Fruit fly (Drosophila melanogaster): Measurements from ENCODE around the gene CG16781.
A peak's percentile ranks its signal among the peaks of the same experiment; 100 is the strongest.

The CG16781 gene

dm6 chrX:3432928-3433327, 30.9 kb downstream of the CG16781 start (continued):
- TF ChIP-seq ac (GFP tag; optimal IDR thresholded peaks at IDR 0.05) (no peak), Med (GFP tag) (peak; percentile 89), CG11560 (tag; IDR thresholded peaks at IDR 0.05) (no peak), CG4617 (GFP tag; optimal IDR thresholded peaks at IDR 0.05; ENCODE audit: borderline replicate concordance) (no peak), CG3407 (GFP tag; optimal IDR thresholded peaks at IDR 0.05) (no peak), CG18011 (GFP tag; optimal IDR thresholded peaks at IDR 0.05) (no peak), shn (GFP tag; optimal IDR thresholded peaks at IDR 0.05) (peak; percentile 49), vvl (GFP tag; IDR thresholded peaks at IDR 0.05) (peak; percentile 60), gro (GFP tag; optimal IDR thresholded peaks at IDR 0.05) (peak; percentile 30), CG10366 (GFP tag; IDR thresholded peaks at IDR 0.05) (peak; percentile 66), Poxn (GFP tag; IDR thresholded peaks at IDR 0.05) (no peak), Sox102F (GFP tag; optimal IDR thresholded peaks at IDR 0.05) (peak; percentile 73), CG42726 (GFP tag; IDR thresholded peaks at IDR 0.05; ENCODE audit: partially characterized antibody) (no peak), Ptx1 (GFP tag; IDR thresholded peaks at IDR 0.05) (peak; percentile 51), jigr1 (GFP tag; IDR thresholded peaks at IDR 0.05) (no peak), D (optimal IDR thresholded peaks at IDR 0.05) (no peak), D (GFP tag; optimal IDR thresholded peaks at IDR 0.05) (no peak), crc (GFP tag; optimal IDR thresholded peaks at IDR 0.05) (no peak), Antp (GFP tag; optimal IDR thresholded peaks at IDR 0.05) (peak; percentile 24), CG16863 (GFP tag; optimal IDR thresholded peaks at IDR 0.05) (peak; percentile 5), CG7556 (GFP tag; optimal IDR thresholded peaks at IDR 0.05) (peak; percentile 8), CG5180 (GFP tag; optimal IDR thresholded peaks at IDR 0.05) (no peak), lilli (GFP tag; optimal IDR thresholded peaks at IDR 0.05) (peak; percentile 39), CG9609 (GFP tag; optimal IDR thresholded peaks at IDR 0.05) (no peak), CG4424 (GFP tag; optimal IDR thresholded peaks at IDR 0.05) (peak; percentile 3), ash1 (GFP tag; optimal IDR thresholded peaks at IDR 0.05) (no peak), vnd (GFP tag; IDR thresholded peaks at IDR 0.05; ENCODE audit: partially characterized antibody) (no peak), Jarid2 (GFP tag; optimal IDR thresholded peaks at IDR 0.05) (no peak), hth (optimal IDR thresholded peaks at IDR 0.05) (no peak), CG12744 (GFP tag; optimal IDR thresholded peaks at IDR 0.05) (no peak), CG2199 (GFP tag; IDR thresholded peaks at IDR 0.05) (no peak), Bdp1 (GFP tag; optimal IDR thresholded peaks at IDR 0.05) (no peak), knrl (GFP tag; IDR thresholded peaks at IDR 0.05; ENCODE audit: partially characterized antibody) (no peak), CG14441 (GFP tag; IDR thresholded peaks at IDR 0.05) (peak; percentile 65; the same call in 1 of the 2 replicates), Neu2 (GFP tag; optimal IDR thresholded peaks at IDR 0.05; ENCODE audit: borderline replicate concordance) (no peak), CG14050 (GFP tag; IDR thresholded peaks at IDR 0.05) (peak; percentile 59; the same call in 1 of the 3 replicates), Pdp1 (GFP tag; optimal IDR thresholded peaks at IDR 0.05) (peak; percentile 23 to 35), Xrp1 (GFP tag; IDR thresholded peaks at IDR 0.05) (peak; percentile 59), Hr51 (GFP tag; optimal IDR thresholded peaks at IDR 0.05) (peak in 1 of 2 experiments; percentile 62), tx (GFP tag; optimal IDR thresholded peaks at IDR 0.05) (peak; percentile 25), PHDP (tag; optimal IDR thresholded peaks at IDR 0.05) (peak; percentile 42), slbo (GFP tag; IDR thresholded peaks at IDR 0.05) (peak; percentile 68), Abd-B (GFP tag; optimal IDR thresholded peaks at IDR 0.05) (no peak), Chrac-16 (GFP tag; optimal IDR thresholded peaks at IDR 0.05) (peak; percentile 6), CG33213 (GFP tag; optimal IDR thresholded peaks at IDR 0.05) (peak; percentile 1), CG15269 (tag; optimal IDR thresholded peaks at IDR 0.05) (peak; percentile 54), tna (GFP tag; IDR thresholded peaks at IDR 0.05; ENCODE audit: partially characterized antibody) (no peak), Fer2 (tag; optimal IDR thresholded peaks at IDR 0.05) (no peak), CG32772 (GFP tag; IDR thresholded peaks at IDR 0.05) (peak; percentile 52; the same call in 1 of the 2 replicates), sc (optimal IDR thresholded peaks at IDR 0.05) (no peak), sc (GFP tag; optimal IDR thresholded peaks at IDR 0.05) (no peak), twi (tag; optimal IDR thresholded peaks at IDR 0.05) (no peak)
